Worm (Caenorhabditis elegans) whole organism, mixed stage, embryonic: ENCODE measurements around the gene spsb-1.

ENCODE experiments used
- ces-1 ChIP-seq: fragments of 150-350 bp; optimal IDR thresholded peaks from 2 replicates; lab custom pipeline; 2014; ENCODE audit warnings: missing biosample characterization, missing genetic modification reagents, missing genetic modification characterization
- lin-13 ChIP-seq: fragments of 150-350 bp; optimal IDR thresholded peaks from 2 replicates; lab custom pipeline; 2014; ENCODE audit warnings: missing biosample characterization, missing genetic modification characterization
- lsy-2 ChIP-seq: fragments of 150-350 bp; optimal IDR thresholded peaks from 2 replicates; lab custom pipeline; 2014; ENCODE audit warnings: missing biosample characterization, missing genetic modification characterization
- nhr-28 ChIP-seq: fragments of 150-350 bp; optimal IDR thresholded peaks from 2 replicates; lab custom pipeline; 2014; ENCODE audit warnings: missing biosample characterization, missing genetic modification characterization
- unc-39 ChIP-seq: fragments of 150-350 bp; optimal IDR thresholded peaks from 2 replicates; lab custom pipeline; 2014; ENCODE audit warnings: missing biosample characterization, missing genetic modification characterization
- unc-62 ChIP-seq: fragments of 150-350 bp; optimal IDR thresholded peaks from 2 replicates; lab custom pipeline; 2014; ENCODE audit warnings: missing biosample characterization, missing genetic modification reagents, missing genetic modification characterization

DNA sequence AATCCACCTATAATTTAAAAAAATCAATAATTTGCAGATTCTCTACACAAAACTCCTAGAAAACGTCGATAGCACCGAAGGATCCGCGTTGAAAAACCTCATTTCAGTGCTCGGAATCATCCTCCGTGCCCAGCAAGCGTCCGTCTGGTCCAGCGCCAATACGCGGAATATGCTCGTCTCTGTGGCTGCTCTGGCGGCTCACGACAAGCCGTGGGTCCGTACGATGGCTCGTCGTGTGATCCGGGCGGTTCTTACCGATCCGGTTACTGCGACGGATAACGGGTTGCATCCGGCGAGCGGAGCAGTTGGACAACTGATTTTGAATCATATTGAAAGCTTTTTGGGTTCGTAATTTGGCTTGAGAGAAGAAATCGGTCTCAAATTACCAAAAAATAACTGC lies 39.1 kb downstream of the spsb-1 start:
- TF ChIP-seq ces-1 (GFP tag; lab: Kevin White, UChicago) (no peak), unc-62 (GFP tag; lab: Kevin White, UChicago) (no peak), lsy-2 (tag; lab: Kevin White, UChicago) (no peak), nhr-28 (tag; lab: Kevin White, UChicago) (no peak), unc-39 (no peak), lin-13 (tag; lab: Kevin White, UChicago) (no peak)
